Worm (Caenorhabditis elegans) whole organism, L1 larva: ENCODE data around the gene F54H5.2.

Experiments
- aly-2 ChIP-seq: fragments of 150-350 bp; optimal IDR thresholded peaks from 2 replicates; lab custom pipeline; 2014; ENCODE audit warnings: missing biosample characterization, missing genetic modification characterization
- ama-1 ChIP-seq: fragments of 150-350 bp; optimal IDR thresholded peaks from 2 replicates; lab custom pipeline; 2014
- ces-1 ChIP-seq: fragments of 150-350 bp; optimal IDR thresholded peaks from 2 replicates; lab custom pipeline; 2014; ENCODE audit warnings: missing biosample characterization, missing genetic modification reagents, missing genetic modification characterization
- elt-2 ChIP-seq: sonication (generic microtip); optimal IDR thresholded peaks from 2 replicates; lab custom pipeline; 2016; ENCODE audit warnings: missing genetic modification characterization, mild to moderate bottlenecking, inconsistent platforms, missing compliant biosample characterization, missing genetic modification reagents
- hpl-2 ChIP-seq: fragments of 150-350 bp; optimal IDR thresholded peaks from 2 replicates; lab custom pipeline; 2014; ENCODE audit warnings: missing biosample characterization, missing genetic modification reagents, missing genetic modification characterization
- lin-13 ChIP-seq: fragments of 150-350 bp; optimal IDR thresholded peaks from 2 replicates; lab custom pipeline; 2014; ENCODE audit warnings: missing biosample characterization, missing genetic modification reagents, missing genetic modification characterization
- lin-15B ChIP-seq: fragments of 150-350 bp; sonication (generic microtip); optimal IDR thresholded peaks from 3 replicates; lab custom pipeline; 2014; ENCODE audit warnings: missing biosample characterization, missing genetic modification characterization
- mdl-1 ChIP-seq, 2 experiments: fragments of 150-350 bp; optimal IDR thresholded peaks; 2 replicates each; lab custom pipeline; 2014 to 2017; ENCODE audit warnings: missing biosample characterization in 2 of 2, missing genetic modification characterization in 2 of 2, inconsistent platforms in 1 of 2
- mef-2 ChIP-seq: fragments of 150-350 bp; optimal IDR thresholded peaks from 2 replicates; lab custom pipeline; 2014; ENCODE audit warnings: missing biosample characterization, missing genetic modification characterization
- mep-1 ChIP-seq: fragments of 150-350 bp; optimal IDR thresholded peaks from 2 replicates; lab custom pipeline; 2014; ENCODE audit warnings: missing biosample characterization, missing genetic modification characterization
- nhr-11 ChIP-seq: fragments of 150-350 bp; optimal IDR thresholded peaks from 2 replicates; lab custom pipeline; 2014; ENCODE audit warnings: missing biosample characterization, missing genetic modification characterization
- nhr-12 ChIP-seq: sonication (generic microtip); optimal IDR thresholded peaks from 2 replicates; lab custom pipeline; 2017; ENCODE audit warnings: missing biosample characterization, missing genetic modification characterization
- sup-37 ChIP-seq: fragments of 200-800 bp; sonication (Bioruptor generic); optimal IDR thresholded peaks from 2 replicates; lab custom pipeline; 2018; ENCODE audit warnings: mild to moderate bottlenecking, missing genetic modification characterization, missing compliant biosample characterization
- ztf-4 ChIP-seq: fragments of 150-350 bp; optimal IDR thresholded peaks from 2 replicates; lab custom pipeline; 2014; ENCODE audit warnings: missing biosample characterization, missing genetic modification characterization

ce11 chrII:6578378-6578777 is 48.9 kb upstream of the F54H5.2 start, which contains the start of gene sra-31:
- no peak for TF ChIP-seq elt-2 (tag; lab: Kevin White, UChicago)
- no peak for TF ChIP-seq ama-1 (lab: Kevin White, UChicago)
- TF ChIP-seq sup-37 (GFP tag; lab: Kevin White, UChicago): no peak
- no peak for TF ChIP-seq lin-13 (GFP tag; lab: Kevin White, UChicago)
- TF ChIP-seq nhr-11: no peak
- no peak for TF ChIP-seq aly-2
- TF ChIP-seq ztf-4 (tag; lab: Kevin White, UChicago): no peak
- no peak for TF ChIP-seq mdl-1 (tag; optimal IDR thresholded peaks at IDR 0.05; lab: Kevin White, UChicago)
- TF ChIP-seq mep-1 (tag; lab: Kevin White, UChicago): no peak
- TF ChIP-seq nhr-12 (tag; lab: Kevin White, UChicago): no peak
- no peak for TF ChIP-seq ces-1
- no peak for TF ChIP-seq hpl-2 (GFP tag; lab: Kevin White, UChicago)
- TF ChIP-seq lin-15B: no peak
- TF ChIP-seq mef-2 (tag; lab: Kevin White, UChicago): no peak
